Fruit fly (Drosophila melanogaster): Measurements from ENCODE around the gene Pde9.

DNA sequence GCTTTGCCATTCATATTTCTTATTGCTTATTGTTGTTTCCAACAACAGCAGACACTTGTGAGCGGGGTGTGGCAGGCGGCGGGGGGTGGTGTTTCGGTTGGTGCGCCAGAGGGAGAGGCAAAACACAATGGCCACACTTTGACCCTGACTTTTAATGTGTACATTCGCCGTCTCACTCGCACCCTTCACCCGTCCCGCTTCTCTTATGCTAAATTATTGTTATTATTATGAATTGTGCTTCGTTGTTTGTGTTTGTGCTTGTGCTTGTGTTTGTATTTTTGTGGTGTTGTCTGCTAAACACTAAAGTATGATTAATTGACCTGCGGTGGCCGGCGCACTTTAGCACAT is 140.8 kb downstream of the Pde9 start:
- TF ChIP-seq CTCF (optimal IDR thresholded peaks at IDR 0.05) (no peak), CG8478 (optimal IDR thresholded peaks at IDR 0.05) (no peak)

Measured in S2 (cell line).